Fruit fly (Drosophila melanogaster) Kc167 (cell line): ENCODE data around the gene CG43679.

ENCODE experiments used
- Myc ChIP-seq: fragments of >200 bp; optimal IDR thresholded peaks from 2 replicates; lab custom pipeline; 2017; ENCODE audit warnings: missing external identifiers
- Sin3A ChIP-seq: fragments of >200 bp; optimal IDR thresholded peaks from 2 replicates; lab custom pipeline; 2018; ENCODE audit warnings: missing external identifiers
- insv ChIP-seq: fragments of >200 bp; optimal IDR thresholded peaks from 3 replicates; lab custom pipeline; 2018; ENCODE audit warnings: missing external identifiers
- psq ChIP-seq: fragments of >200 bp; optimal IDR thresholded peaks from 2 replicates; lab custom pipeline; 2017; ENCODE audit warnings: missing external identifiers

DNA sequence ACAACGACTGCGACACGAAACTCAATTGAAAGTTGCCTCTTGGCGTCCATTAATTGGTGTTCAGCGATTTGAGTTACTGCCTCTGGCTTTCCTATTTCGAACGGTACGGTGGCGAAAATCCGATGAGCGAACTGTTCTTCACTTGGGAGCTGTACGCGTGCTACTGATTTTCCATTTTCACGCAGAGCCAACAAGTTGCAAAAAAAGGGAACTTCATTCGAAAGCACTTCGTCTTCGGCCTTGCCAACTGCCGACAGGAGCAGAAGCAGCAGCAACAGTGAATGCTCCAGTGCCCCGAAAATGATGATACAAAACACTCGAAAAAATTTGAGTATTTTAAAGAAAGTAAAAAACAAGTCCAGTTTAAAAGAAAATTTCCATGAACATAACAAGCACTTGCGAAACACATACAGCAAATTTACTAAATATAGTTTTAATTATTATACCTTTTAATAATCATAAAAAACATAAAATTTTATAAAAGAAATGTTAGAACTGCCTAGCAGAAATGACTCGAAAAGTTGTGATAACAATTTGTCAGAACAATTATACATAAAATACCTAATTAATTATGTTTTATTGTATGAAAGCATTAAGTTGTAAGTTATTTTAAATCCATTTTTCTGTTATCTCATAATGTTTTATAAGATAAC, 17.0 kb downstream of the CG43679 start:
- no peak for TF ChIP-seq Myc (lab: Kevin White, UChicago)
- TF ChIP-seq insv = no peak
- TF ChIP-seq Sin3A (lab: Kevin White, UChicago) = no peak
- no peak for TF ChIP-seq psq (lab: Kevin White, UChicago)
